Fruit fly (Drosophila melanogaster): ENCODE data around the gene CG32055.

dm6 chr3L:10254131-10254530, 34.2 kb upstream of the CG32055 start:
- TF ChIP-seq psq (optimal IDR thresholded peaks at IDR 0.05) (no peak), usp (GFP tag; optimal IDR thresholded peaks at IDR 0.05) (no peak), pan (optimal IDR thresholded peaks at IDR 0.05) (no peak), CG8478 (optimal IDR thresholded peaks at IDR 0.05) (no peak)
